Fruit fly (Drosophila melanogaster) whole organism, embryonic: ENCODE data around the gene ci.

Source experiments
- CG10209 ChIP-seq: fragments of 200-800 bp; sonication (Bioruptor generic); optimal IDR thresholded peaks from 3 replicates; lab custom pipeline; 2017; ENCODE audit warnings: missing biosample characterization, mild to moderate bottlenecking, missing genetic modification characterization, missing genetic modification reagents
- CG11247 ChIP-seq: fragments of 200-800 bp; sonication (Bioruptor generic); IDR thresholded peaks from 2 replicates; pipeline ENCODE4 v1.3.6; 2022; ENCODE audit warnings: missing biosample characterization, missing genetic modification characterization
- Eip74EF ChIP-seq, 2 experiments: fragments of 200-800 bp in 1 of 2; fragments of >200 bp in 1 of 2; sonication (Bioruptor generic) in 1 of 2; optimal IDR thresholded peaks; 2 replicates each; lab custom pipeline; 2017 to 2019; ENCODE audit warnings: missing biosample characterization in 2 of 2, missing genetic modification characterization in 2 of 2, mild to moderate bottlenecking in 1 of 2, moderate library complexity in 1 of 2
- Usf ChIP-seq: fragments of 200-800 bp; sonication (Bioruptor generic); optimal IDR thresholded peaks from 2 replicates; lab custom pipeline; 2017; ENCODE audit warnings: missing genotype, missing biosample characterization, missing genetic modification characterization
- cato ChIP-seq: fragments of 200-800 bp; sonication (Bioruptor generic); optimal IDR thresholded peaks from 2 replicates; lab custom pipeline; 2016; ENCODE audit warnings: missing biosample characterization, missing genetic modification characterization, borderline replicate concordance
- org-1 ChIP-seq: fragments of 200-800 bp; sonication (Bioruptor generic); optimal IDR thresholded peaks from 2 replicates; lab custom pipeline; 2017; ENCODE audit warnings: missing biosample characterization, missing genetic modification characterization
- tll ChIP-seq, 2 experiments: fragments of 200-800 bp in 1 of 2; fragments of >200 bp in 1 of 2; sonication (Bioruptor generic) in 1 of 2; optimal IDR thresholded peaks; 2 replicates each; lab custom pipeline; 2017 to 2019; ENCODE audit warnings: missing biosample characterization in 2 of 2, missing genetic modification characterization in 2 of 2, mild to moderate bottlenecking in 1 of 2, moderate library complexity in 1 of 2

- TF ChIP-seq cato (GFP tag; lab: Kevin White, UChicago) (no peak), CG10209 (GFP tag; lab: Kevin White, UChicago) (no peak), org-1 (GFP tag; lab: Kevin White, UChicago) (no peak), Usf (GFP tag; lab: Kevin White, UChicago) (no peak), tll (GFP tag; optimal IDR thresholded peaks at IDR 0.05; lab: Kevin White, UChicago) (no peak), CG11247 (GFP tag; lab: Robert Waterston, UW) (no peak), Eip74EF (GFP tag; optimal IDR thresholded peaks at IDR 0.05; lab: Kevin White, UChicago) (no peak)
Observed at dm6 chr4:54633-55032, 2.2 kb downstream of the ci start.
